Worm (Caenorhabditis elegans) whole organism, L3 larva: ENCODE measurements around the gene spon-1.

ENCODE experiments used
- egl-27 ChIP-seq: sonication (generic microtip); optimal IDR thresholded peaks from 4 replicates; lab custom pipeline; 2017; ENCODE audit warnings: missing biosample characterization, missing genetic modification reagents, missing genetic modification characterization
- egl-5 ChIP-seq: fragments of 150-350 bp; optimal IDR thresholded peaks from 2 replicates; lab custom pipeline; 2017; ENCODE audit warnings: missing biosample characterization, missing genetic modification reagents, missing genetic modification characterization, inconsistent platforms
- elt-2 ChIP-seq: sonication (generic microtip); optimal IDR thresholded peaks from 2 replicates; lab custom pipeline; 2016; ENCODE audit warnings: missing genetic modification reagents, mild to moderate bottlenecking, missing genetic modification characterization, missing compliant biosample characterization
- fkh-2 ChIP-seq: fragments of 150-350 bp; optimal IDR thresholded peaks from 2 replicates; lab custom pipeline; 2014; ENCODE audit warnings: missing biosample characterization, missing genetic modification reagents, missing genetic modification characterization
- jun-1 ChIP-seq: fragments of 150-350 bp; optimal IDR thresholded peaks from 2 replicates; lab custom pipeline; 2014; ENCODE audit warnings: missing biosample characterization, missing genetic modification reagents, missing genetic modification characterization
- nhr-25 ChIP-seq: sonication (generic microtip); optimal IDR thresholded peaks from 2 replicates; lab custom pipeline; 2017; ENCODE audit warnings: missing biosample characterization, missing genetic modification characterization
- nhr-28 ChIP-seq: fragments of 150-350 bp; optimal IDR thresholded peaks from 2 replicates; lab custom pipeline; 2014; ENCODE audit warnings: missing biosample characterization, missing genetic modification characterization
- pha-4 ChIP-seq: fragments of 150-350 bp; optimal IDR thresholded peaks from 2 replicates; lab custom pipeline; 2014; ENCODE audit warnings: missing biosample characterization, missing genetic modification reagents, missing genetic modification characterization
- tbx-2 ChIP-seq: sonication (generic microtip); optimal IDR thresholded peaks from 2 replicates; lab custom pipeline; 2016; ENCODE audit warnings: mild to moderate bottlenecking, missing genetic modification characterization, missing compliant biosample characterization
- unc-39 ChIP-seq: sonication (generic microtip); optimal IDR thresholded peaks from 4 replicates; lab custom pipeline; 2017; ENCODE audit warnings: missing biosample characterization, missing genetic modification characterization
- unc-62 ChIP-seq: fragments of 150-350 bp; sonication (generic microtip); optimal IDR thresholded peaks from 4 replicates; lab custom pipeline; 2014; ENCODE audit warnings: missing biosample characterization, missing genetic modification reagents, missing genetic modification characterization

DNA sequence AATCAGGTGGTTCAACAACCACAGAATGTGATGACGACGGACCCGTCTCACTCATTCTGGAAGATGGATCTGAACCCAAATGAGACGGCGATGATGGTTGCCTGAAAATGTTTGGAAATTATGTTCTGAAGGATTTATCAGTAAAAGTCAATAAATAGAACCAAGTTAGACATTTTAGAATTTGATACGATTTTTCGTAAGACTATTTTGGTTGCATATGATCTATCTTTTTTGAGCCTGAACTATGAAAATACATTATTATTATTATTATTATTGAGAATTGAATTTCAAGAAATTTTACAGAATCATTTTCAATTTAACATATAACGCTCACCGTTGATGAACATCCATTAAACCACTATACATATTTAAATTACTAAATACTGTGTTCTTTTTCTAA is 6.4 kb upstream of the spon-1 start, which contains the start of gene F10E7.9:
- no peak for TF ChIP-seq fkh-2 (tag; lab: Kevin White, UChicago)
- no peak for TF ChIP-seq egl-27
- TF ChIP-seq nhr-28: no peak
- TF ChIP-seq elt-2 (tag; lab: Kevin White, UChicago): no peak
- TF ChIP-seq tbx-2 (tag; lab: Kevin White, UChicago): no peak
- no peak for TF ChIP-seq pha-4 (tag; lab: Kevin White, UChicago)
- no peak for TF ChIP-seq nhr-25 (tag; lab: Kevin White, UChicago)
- TF ChIP-seq jun-1 (tag; lab: Kevin White, UChicago): no peak
- TF ChIP-seq egl-5 (tag; lab: Kevin White, UChicago): no peak
- TF ChIP-seq unc-39 (tag; lab: Kevin White, UChicago): no peak
- TF ChIP-seq unc-62 (GFP tag; lab: Kevin White, UChicago): no peak
